Fruit fly (Drosophila melanogaster) whole organism, embryonic: ENCODE measurements around the gene Dpp10.

Source experiments
- BtbVII ChIP-seq: fragments of 200-800 bp; sonication (Bioruptor generic); optimal IDR thresholded peaks from 3 replicates; lab custom pipeline; 2017; ENCODE audit warnings: missing biosample characterization, mild to moderate bottlenecking, missing genetic modification characterization
- CG10267 ChIP-seq: fragments of 200-800 bp; sonication (Bioruptor generic); optimal IDR thresholded peaks from 2 replicates; lab custom pipeline; 2018; ENCODE audit warnings: missing biosample characterization, mild to moderate bottlenecking, missing genetic modification characterization, moderate library complexity
- CG10654 ChIP-seq: fragments of 200-800 bp; sonication (Bioruptor generic); optimal IDR thresholded peaks from 2 replicates; lab custom pipeline; 2016; ENCODE audit warnings: missing biosample characterization, missing genetic modification characterization
- CG12104 ChIP-seq: fragments of 200-800 bp; sonication (Bioruptor generic); optimal IDR thresholded peaks from 3 replicates; lab custom pipeline; 2016; ENCODE audit warnings: missing biosample characterization, missing genetic modification characterization
- CG12744 ChIP-seq: fragments of 200-800 bp; sonication (Bioruptor generic); optimal IDR thresholded peaks from 2 replicates; lab custom pipeline; 2016; ENCODE audit warnings: missing biosample characterization, missing genetic modification characterization
- CG13296 ChIP-seq: fragments of 200-800 bp; sonication (Bioruptor generic); optimal IDR thresholded peaks from 3 replicates; lab custom pipeline; 2018; ENCODE audit warnings: missing biosample characterization, mild to moderate bottlenecking, missing genetic modification characterization
- CG15011 ChIP-seq: fragments of 200-800 bp; sonication (Bioruptor generic); optimal IDR thresholded peaks from 3 replicates; lab custom pipeline; 2018; ENCODE audit warnings: missing biosample characterization, mild to moderate bottlenecking, missing genetic modification characterization
- CG15269 ChIP-seq: fragments of 200-800 bp; sonication (Bioruptor generic); optimal IDR thresholded peaks from 2 replicates; lab custom pipeline; 2018; ENCODE audit warnings: missing biosample characterization, mild to moderate bottlenecking, missing genetic modification characterization, moderate library complexity
- CG1602 ChIP-seq: fragments of 200-800 bp; sonication (Bioruptor generic); optimal IDR thresholded peaks from 3 replicates; lab custom pipeline; 2016; ENCODE audit warnings: missing biosample characterization, missing genetic modification characterization
- CG1603 ChIP-seq: fragments of 200-800 bp; sonication (Bioruptor generic); optimal IDR thresholded peaks from 2 replicates; lab custom pipeline; 2019; ENCODE audit warnings: missing biosample characterization, mild to moderate bottlenecking, missing genetic modification characterization, moderate library complexity
- CG17186 ChIP-seq: fragments of 200-800 bp; sonication (Bioruptor generic); optimal IDR thresholded peaks from 3 replicates; lab custom pipeline; 2017; ENCODE audit warnings: missing biosample characterization, missing genetic modification reagents, missing genetic modification characterization
- CG17612 ChIP-seq: fragments of 200-800 bp; sonication (Bioruptor generic); IDR thresholded peaks from 2 replicates; pipeline ENCODE4 v1.3.6; 2022; ENCODE audit warnings: missing biosample characterization, missing genetic modification characterization
- CG18011 ChIP-seq: fragments of 200-800 bp; sonication (Bioruptor generic); optimal IDR thresholded peaks from 2 replicates; lab custom pipeline; 2017; ENCODE audit warnings: missing biosample characterization, missing genetic modification characterization, mild to moderate bottlenecking, moderate library complexity, missing genotype
- CG18764 ChIP-seq: fragments of 200-800 bp; sonication (Bioruptor generic); optimal IDR thresholded peaks from 3 replicates; lab custom pipeline; 2016; ENCODE audit warnings: missing biosample characterization, missing genetic modification characterization
- CG2129 ChIP-seq: fragments of 200-800 bp; sonication (Bioruptor generic); IDR thresholded peaks from 2 replicates; pipeline ENCODE4 v1.3.6; 2022; ENCODE audit warnings: missing biosample characterization, missing genetic modification characterization; ENCODE audit not compliant: partially characterized antibody
- CG30431 ChIP-seq: fragments of 200-800 bp; sonication (Bioruptor generic); optimal IDR thresholded peaks from 2 replicates; lab custom pipeline; 2017; ENCODE audit warnings: missing biosample characterization, missing genetic modification characterization
- CG3995 ChIP-seq: fragments of 200-800 bp; sonication (Bioruptor generic); optimal IDR thresholded peaks from 3 replicates; lab custom pipeline; 2016; ENCODE audit warnings: missing biosample characterization, missing genetic modification characterization
- CG6813 ChIP-seq: fragments of 200-800 bp; sonication (Bioruptor generic); optimal IDR thresholded peaks from 2 replicates; lab custom pipeline; 2017; ENCODE audit warnings: missing biosample characterization, missing genetic modification characterization, mild to moderate bottlenecking, moderate library complexity, missing genetic modification reagents
- CG7372 ChIP-seq: fragments of 200-800 bp; sonication (Bioruptor generic); IDR thresholded peaks from 2 replicates; pipeline ENCODE4 v1.3.6; 2022; ENCODE audit warnings: missing biosample characterization, missing genetic modification characterization
- CG7928 ChIP-seq: fragments of 200-800 bp; sonication (Bioruptor generic); optimal IDR thresholded peaks from 2 replicates; lab custom pipeline; 2017; ENCODE audit warnings: missing biosample characterization, mild to moderate bottlenecking, missing genetic modification characterization
- CG8281 ChIP-seq: fragments of 200-800 bp; sonication (Bioruptor generic); optimal IDR thresholded peaks from 2 replicates; lab custom pipeline; 2018; ENCODE audit warnings: missing biosample characterization, mild to moderate bottlenecking, missing genetic modification characterization, moderate library complexity
- CG9215 ChIP-seq: fragments of 200-800 bp; sonication (Bioruptor generic); IDR thresholded peaks from 2 replicates; pipeline ENCODE4 v1.3.6; 2022; ENCODE audit warnings: missing biosample characterization, missing genetic modification characterization
- Dip3 ChIP-seq: fragments of 200-800 bp; sonication (Bioruptor generic); optimal IDR thresholded peaks from 3 replicates; lab custom pipeline; 2016; ENCODE audit warnings: missing biosample characterization, missing genetic modification characterization
- Doc2 ChIP-seq: fragments of 200-800 bp; sonication (Bioruptor generic); IDR thresholded peaks from 2 replicates; pipeline ENCODE4 v1.3.6; 2022; ENCODE audit warnings: missing biosample characterization, missing genetic modification characterization
- Dref ChIP-seq: fragments of 200-800 bp; sonication (Bioruptor generic); IDR thresholded peaks from 2 replicates; pipeline ENCODE4 v1.3.6; 2022; ENCODE audit warnings: missing biosample characterization, missing genetic modification characterization
- Fer2 ChIP-seq: fragments of 200-800 bp; sonication (Bioruptor generic); optimal IDR thresholded peaks from 2 replicates; lab custom pipeline; 2018; ENCODE audit warnings: missing biosample characterization, mild to moderate bottlenecking, missing genetic modification characterization, moderate library complexity
- HLHmδ ChIP-seq: fragments of 200-800 bp; sonication (Bioruptor generic); optimal IDR thresholded peaks from 2 replicates; lab custom pipeline; 2018; ENCODE audit warnings: missing biosample characterization, mild to moderate bottlenecking, missing genetic modification characterization, moderate library complexity
- Hsf ChIP-seq: fragments of 200-800 bp; sonication (Bioruptor generic); optimal IDR thresholded peaks from 3 replicates; lab custom pipeline; 2016; ENCODE audit warnings: missing biosample characterization, missing genetic modification characterization
- Lpt ChIP-seq: fragments of >200 bp; optimal IDR thresholded peaks from 2 replicates; lab custom pipeline; 2018; ENCODE audit warnings: missing biosample characterization, missing genetic modification characterization
- Max ChIP-seq: fragments of 200-800 bp; sonication (Bioruptor generic); optimal IDR thresholded peaks from 2 replicates; lab custom pipeline; 2016; ENCODE audit warnings: missing biosample characterization, mild to moderate bottlenecking, missing genetic modification characterization
- NFAT ChIP-seq: fragments of 200-800 bp; sonication (Bioruptor generic); IDR thresholded peaks from 2 replicates; pipeline ENCODE4 v1.3.6; 2022; ENCODE audit warnings: missing biosample characterization, missing genetic modification characterization
- Six4 ChIP-seq: fragments of 200-800 bp; sonication (Bioruptor generic); optimal IDR thresholded peaks from 2 replicates; lab custom pipeline; 2016; ENCODE audit warnings: missing biosample characterization, missing genetic modification characterization
- Ssrp ChIP-seq: fragments of 200-800 bp; sonication (Bioruptor generic); optimal IDR thresholded peaks from 2 replicates; lab custom pipeline; 2018; ENCODE audit warnings: missing biosample characterization, mild to moderate bottlenecking, missing genetic modification characterization, moderate library complexity
- Taf1 ChIP-seq: fragments of 200-800 bp; sonication (Bioruptor generic); IDR thresholded peaks from 2 replicates; pipeline ENCODE4 v1.3.6; 2022; ENCODE audit warnings: missing biosample characterization, missing genetic modification characterization
- ac ChIP-seq: fragments of 200-800 bp; sonication (Bioruptor generic); optimal IDR thresholded peaks from 3 replicates; lab custom pipeline; 2017; ENCODE audit warnings: missing biosample characterization, mild to moderate bottlenecking, missing genetic modification characterization
- bigmax ChIP-seq: fragments of 200-800 bp; sonication (Bioruptor generic); optimal IDR thresholded peaks from 2 replicates; lab custom pipeline; 2018; ENCODE audit warnings: missing biosample characterization, mild to moderate bottlenecking, missing genetic modification characterization
- cato ChIP-seq: fragments of 200-800 bp; sonication (Bioruptor generic); optimal IDR thresholded peaks from 2 replicates; lab custom pipeline; 2016; ENCODE audit warnings: missing biosample characterization, missing genetic modification characterization, borderline replicate concordance
- emc ChIP-seq: fragments of 200-800 bp; sonication (Bioruptor generic); optimal IDR thresholded peaks from 2 replicates; lab custom pipeline; 2016; ENCODE audit warnings: missing biosample characterization, missing genetic modification characterization
- fru ChIP-seq: fragments of >200 bp; optimal IDR thresholded peaks from 2 replicates; lab custom pipeline; 2017
- grn ChIP-seq: fragments of 200-800 bp; sonication (Bioruptor generic); optimal IDR thresholded peaks from 3 replicates; lab custom pipeline; 2017; ENCODE audit warnings: missing biosample characterization, missing genetic modification characterization
- ind ChIP-seq: fragments of 200-800 bp; sonication (Bioruptor generic); optimal IDR thresholded peaks from 3 replicates; lab custom pipeline; 2016; ENCODE audit warnings: missing biosample characterization, missing genetic modification characterization
- jing ChIP-seq: fragments of 200-800 bp; sonication (Bioruptor generic); optimal IDR thresholded peaks from 2 replicates; lab custom pipeline; 2018; ENCODE audit warnings: missing biosample characterization, mild to moderate bottlenecking, missing genetic modification characterization
- ken ChIP-seq: fragments of 200-800 bp; sonication (Bioruptor generic); IDR thresholded peaks from 3 replicates; pipeline ENCODE4 v1.3.6; 2022; ENCODE audit warnings: missing biosample characterization, missing genetic modification characterization
- lbe ChIP-seq: fragments of 200-800 bp; sonication (Bioruptor generic); optimal IDR thresholded peaks from 2 replicates; lab custom pipeline; 2016; ENCODE audit warnings: missing biosample characterization, mild to moderate bottlenecking, missing genetic modification characterization
- pita ChIP-seq: fragments of 200-800 bp; sonication (Bioruptor generic); optimal IDR thresholded peaks from 2 replicates; lab custom pipeline; 2017; ENCODE audit warnings: missing biosample characterization, mild to moderate bottlenecking, missing genetic modification characterization
- salm ChIP-seq: fragments of 200-800 bp; sonication (Bioruptor generic); optimal IDR thresholded peaks from 2 replicates; lab custom pipeline; 2018; ENCODE audit warnings: missing biosample characterization, mild to moderate bottlenecking, missing genetic modification characterization
- sens-2 ChIP-seq: fragments of 200-800 bp; sonication (Bioruptor generic); IDR thresholded peaks from 2 replicates; pipeline ENCODE4 v1.3.6; 2022; ENCODE audit warnings: missing biosample characterization, missing genetic modification characterization
- sob ChIP-seq: fragments of 200-800 bp; sonication (Bioruptor generic); IDR thresholded peaks from 2 replicates; pipeline ENCODE4 v1.3.6; 2022; ENCODE audit warnings: missing biosample characterization, missing genetic modification characterization
- tio ChIP-seq: fragments of 200-800 bp; sonication (Bioruptor generic); optimal IDR thresholded peaks from 2 replicates; lab custom pipeline; 2017; ENCODE audit warnings: missing biosample characterization, missing genetic modification characterization, inconsistent platforms
- tup ChIP-seq: fragments of 200-800 bp; sonication (Bioruptor generic); optimal IDR thresholded peaks from 2 replicates; lab custom pipeline; 2016; ENCODE audit warnings: missing biosample characterization, mild to moderate bottlenecking, missing genetic modification characterization, moderate library complexity
- vvl ChIP-seq: fragments of 200-800 bp; sonication (Bioruptor generic); IDR thresholded peaks from 2 replicates; pipeline ENCODE4 v1.3.6; 2022; ENCODE audit warnings: missing biosample characterization, missing genetic modification characterization

The Dpp10 gene

dm6 chr2L:6648163-6648628 lies 47.3 kb upstream of the Dpp10 start (continued):
- TF ChIP-seq bigmax (GFP tag; lab: Kevin White, UChicago) (no peak), sens-2 (GFP tag; lab: Robert Waterston, UW) (peak; percentile 78), lbe (peak; percentile 87), jing (GFP tag; lab: Kevin White, UChicago) (peak; percentile 87), ac (GFP tag; lab: Kevin White, UChicago) (peak; percentile 78), BtbVII (peak; percentile 96), HLHmδ (GFP tag; lab: Kevin White, UChicago) (no peak), grn (GFP tag; lab: Kevin White, UChicago) (peak; percentile 79), Lpt (GFP tag; lab: Kevin White, UChicago) (no peak), CG2129 (GFP tag; lab: Robert Waterston, UW) (no peak), emc (peak; percentile 86), CG3995 (GFP tag; lab: Kevin White, UChicago) (peak; percentile 81), CG15011 (peak; percentile 95), CG6813 (GFP tag; lab: Kevin White, UChicago) (peak; percentile 92), CG8281 (tag; lab: Kevin White, UChicago) (peak; percentile 86), CG12104 (GFP tag; lab: Kevin White, UChicago) (peak; percentile 97), pita (no peak), Dip3 (GFP tag; lab: Kevin White, UChicago) (peak; percentile 94), CG13296 (GFP tag; lab: Kevin White, UChicago) (peak; percentile 97), CG12744 (GFP tag; lab: Kevin White, UChicago) (peak; percentile 92), CG7372 (GFP tag; lab: Robert Waterston, UW) (peak; percentile 91), sob (GFP tag; lab: Robert Waterston, UW) (peak; percentile 92), CG18764 (GFP tag; lab: Kevin White, UChicago) (peak; percentile 91), Fer2 (tag; lab: Kevin White, UChicago) (peak; percentile 92), vvl (GFP tag; lab: Robert Waterston, UW) (peak; percentile 94), cato (GFP tag; lab: Kevin White, UChicago) (peak; percentile 89), CG9215 (GFP tag; lab: Robert Waterston, UW) (peak; percentile 93), CG10267 (peak; percentile 89), Dref (GFP tag; lab: Robert Waterston, UW) (no peak), CG17186 (GFP tag; lab: Kevin White, UChicago) (peak; percentile 85), NFAT (GFP tag; lab: Robert Waterston, UW) (peak; percentile 72; the same call in 1 of the 2 replicates), CG1602 (peak; percentile 95), ind (GFP tag; lab: Kevin White, UChicago) (peak; percentile 95), Taf1 (peak; percentile 84), Ssrp (tag; lab: Kevin White, UChicago) (peak; percentile 96), Doc2 (GFP tag; lab: Robert Waterston, UW) (peak; percentile 64; the same call in 1 of the 2 replicates), CG1603 (peak; percentile 82), CG15269 (tag; lab: Kevin White, UChicago) (peak; percentile 96), CG7928 (peak; percentile 77), tup (GFP tag; lab: Kevin White, UChicago) (peak; percentile 83), CG18011 (GFP tag; lab: Kevin White, UChicago) (peak; percentile 89), CG17612 (GFP tag; lab: Robert Waterston, UW) (peak; percentile 85), ken (GFP tag; lab: Robert Waterston, UW) (peak; percentile 92), fru (lab: Kevin White, UChicago) (no peak), CG10654 (GFP tag; lab: Kevin White, UChicago) (peak; percentile 94), Max (peak; percentile 98), tio (GFP tag; lab: Kevin White, UChicago) (peak; percentile 96), salm (tag; lab: Kevin White, UChicago) (peak; percentile 88), Six4 (GFP tag; lab: Kevin White, UChicago) (peak; percentile 93), CG30431 (GFP tag; lab: Kevin White, UChicago) (peak; percentile 88), Hsf (GFP tag; lab: Kevin White, UChicago) (peak; percentile 96)
